Fruit fly (Drosophila melanogaster) whole organism, embryonic: ENCODE data around the gene wam.

Experiments used
- Bgb ChIP-seq: fragments of 200-800 bp; sonication (Bioruptor generic); IDR thresholded peaks from 2 replicates; pipeline ENCODE4 v1.3.6; 2022; ENCODE audit warnings: missing biosample characterization, missing genetic modification characterization; ENCODE audit not compliant: partially characterized antibody
- CG10209 ChIP-seq: fragments of 200-800 bp; sonication (Bioruptor generic); optimal IDR thresholded peaks from 3 replicates; lab custom pipeline; 2017; ENCODE audit warnings: missing biosample characterization, mild to moderate bottlenecking, missing genetic modification characterization, missing genetic modification reagents
- CG10979 ChIP-seq: fragments of 200-800 bp; sonication (Bioruptor generic); optimal IDR thresholded peaks from 2 replicates; lab custom pipeline; 2018; ENCODE audit warnings: missing biosample characterization, mild to moderate bottlenecking, missing genetic modification characterization, moderate library complexity
- CG12769 ChIP-seq: fragments of 200-800 bp; sonication (Bioruptor generic); optimal IDR thresholded peaks from 2 replicates; lab custom pipeline; 2019; ENCODE audit warnings: missing biosample characterization, mild to moderate bottlenecking, missing genetic modification characterization, moderate library complexity
- CG15514 ChIP-seq: fragments of 200-800 bp; sonication (Bioruptor generic); optimal IDR thresholded peaks from 3 replicates; lab custom pipeline; 2017; ENCODE audit warnings: missing biosample characterization, missing genetic modification characterization, mild to moderate bottlenecking, moderate library complexity, missing genetic modification reagents
- CG16863 ChIP-seq: fragments of 200-800 bp; sonication (Bioruptor generic); optimal IDR thresholded peaks from 3 replicates; lab custom pipeline; 2016; ENCODE audit warnings: missing biosample characterization, missing genetic modification characterization
- CG2712 ChIP-seq: fragments of 200-800 bp; optimal IDR thresholded peaks from 3 replicates; lab custom pipeline; 2019; ENCODE audit warnings: missing biosample characterization, mild to moderate bottlenecking, missing genetic modification characterization, moderate library complexity
- CG31441 ChIP-seq: fragments of 200-800 bp; sonication (Bioruptor generic); IDR thresholded peaks from 2 replicates; pipeline ENCODE4 v1.3.6; 2022; ENCODE audit warnings: missing biosample characterization, missing genetic modification characterization
- CG3163 ChIP-seq: fragments of 200-800 bp; sonication (Bioruptor generic); optimal IDR thresholded peaks from 3 replicates; lab custom pipeline; 2016; ENCODE audit warnings: missing biosample characterization, missing genetic modification characterization
- CG43689 ChIP-seq: fragments of 200-800 bp; sonication (Bioruptor generic); IDR thresholded peaks from 2 replicates; pipeline ENCODE4 v1.3.6; 2022; ENCODE audit warnings: missing biosample characterization, missing genetic modification characterization
- CG4707 ChIP-seq: fragments of 200-800 bp; sonication (Bioruptor generic); optimal IDR thresholded peaks from 2 replicates; lab custom pipeline; 2018; ENCODE audit warnings: missing biosample characterization, mild to moderate bottlenecking, missing genetic modification characterization, moderate library complexity
- CG7372 ChIP-seq: fragments of 200-800 bp; sonication (Bioruptor generic); IDR thresholded peaks from 2 replicates; pipeline ENCODE4 v1.3.6; 2022; ENCODE audit warnings: missing biosample characterization, missing genetic modification characterization
- CG7987 ChIP-seq: fragments of 200-800 bp; sonication (Bioruptor generic); optimal IDR thresholded peaks from 2 replicates; lab custom pipeline; 2018; ENCODE audit warnings: missing biosample characterization, mild to moderate bottlenecking, missing genetic modification characterization, moderate library complexity
- CkIIα-i1 ChIP-seq: fragments of 200-800 bp; sonication (Bioruptor generic); IDR thresholded peaks from 2 replicates; pipeline ENCODE4 v1.3.6; 2022; ENCODE audit warnings: missing biosample characterization, missing genetic modification characterization
- CoRest ChIP-seq: fragments of 200-800 bp; sonication (Bioruptor generic); optimal IDR thresholded peaks from 3 replicates; lab custom pipeline; 2018; ENCODE audit warnings: missing biosample characterization, mild to moderate bottlenecking, missing genetic modification characterization, moderate library complexity
- D ChIP-seq, 2 experiments: fragments of 200-800 bp in 1 of 2; fragments of >200 bp in 1 of 2; sonication (Bioruptor generic) in 1 of 2; optimal IDR thresholded peaks; 2 replicates in 1 of 2; 3 replicates in 1 of 2; lab custom pipeline; 2017; ENCODE audit warnings: mild to moderate bottlenecking in 1 of 2, missing biosample characterization in 1 of 2, missing genetic modification characterization in 1 of 2, missing genetic modification reagents in 1 of 2
- Eip74EF ChIP-seq, 2 experiments: fragments of 200-800 bp in 1 of 2; fragments of >200 bp in 1 of 2; sonication (Bioruptor generic) in 1 of 2; optimal IDR thresholded peaks; 2 replicates each; lab custom pipeline; 2017 to 2019; ENCODE audit warnings: missing biosample characterization in 2 of 2, missing genetic modification characterization in 2 of 2, mild to moderate bottlenecking in 1 of 2, moderate library complexity in 1 of 2
- Hr3 ChIP-seq: fragments of 200-800 bp; sonication (Bioruptor generic); optimal IDR thresholded peaks from 3 replicates; lab custom pipeline; 2016; ENCODE audit warnings: missing biosample characterization, missing genetic modification characterization
- Lhr ChIP-seq: fragments of 200-800 bp; sonication (Bioruptor generic); optimal IDR thresholded peaks from 3 replicates; lab custom pipeline; 2017; ENCODE audit warnings: mild to moderate bottlenecking, missing biosample characterization, missing genetic modification reagents, missing genetic modification characterization
- NC2β ChIP-seq: fragments of 200-800 bp; sonication (Bioruptor generic); optimal IDR thresholded peaks from 2 replicates; lab custom pipeline; 2016; ENCODE audit warnings: missing biosample characterization, missing genetic modification characterization
- NfI ChIP-seq: fragments of 200-800 bp; sonication (Bioruptor generic); optimal IDR thresholded peaks from 3 replicates; lab custom pipeline; 2018; ENCODE audit warnings: missing biosample characterization, mild to moderate bottlenecking, missing genetic modification characterization, moderate library complexity
- Oli ChIP-seq: fragments of 200-800 bp; sonication (Bioruptor generic); optimal IDR thresholded peaks from 2 replicates; lab custom pipeline; 2018; ENCODE audit warnings: missing biosample characterization, mild to moderate bottlenecking, missing genetic modification characterization, moderate library complexity
- Opbp ChIP-seq: fragments of 200-800 bp; sonication (Bioruptor generic); IDR thresholded peaks from 3 replicates; pipeline ENCODE4 v1.3.6; 2022; ENCODE audit warnings: missing biosample characterization, missing genetic modification characterization; ENCODE audit not compliant: partially characterized antibody
- Ptx1 ChIP-seq: fragments of 200-800 bp; sonication (Bioruptor generic); IDR thresholded peaks from 2 replicates; pipeline ENCODE4 v1.3.6; 2022; ENCODE audit warnings: missing biosample characterization, missing genetic modification characterization
- Sox102F ChIP-seq: fragments of 200-800 bp; sonication (Bioruptor generic); optimal IDR thresholded peaks from 2 replicates; lab custom pipeline; 2018; ENCODE audit warnings: missing biosample characterization, mild to moderate bottlenecking, missing genetic modification characterization, moderate library complexity
- Trl ChIP-seq, 3 experiments: fragments of >200 bp in 2 of 3; fragments of 200-800 bp in 1 of 3; sonication (Bioruptor generic) in 1 of 3; optimal IDR thresholded peaks; 2 replicates in 1 of 3; 3 replicates in 2 of 3; lab custom pipeline; 2016 to 2017; ENCODE audit warnings: missing biosample characterization in 1 of 3, missing genetic modification characterization in 1 of 3
- Usf ChIP-seq: fragments of 200-800 bp; sonication (Bioruptor generic); optimal IDR thresholded peaks from 2 replicates; lab custom pipeline; 2017; ENCODE audit warnings: missing genotype, missing biosample characterization, missing genetic modification characterization
- abd-A ChIP-seq: fragments of 200-800 bp; sonication (Bioruptor generic); optimal IDR thresholded peaks from 3 replicates; lab custom pipeline; 2019; ENCODE audit warnings: missing biosample characterization, mild to moderate bottlenecking, missing genetic modification characterization, moderate library complexity
- ase ChIP-seq: fragments of 200-800 bp; sonication (Bioruptor generic); IDR thresholded peaks from 3 replicates; pipeline ENCODE4 v1.3.6; 2022; ENCODE audit warnings: missing biosample characterization, missing genetic modification characterization
- corto ChIP-seq: fragments of 200-800 bp; sonication (Bioruptor generic); optimal IDR thresholded peaks from 2 replicates; lab custom pipeline; 2016; ENCODE audit warnings: missing biosample characterization, mild to moderate bottlenecking, missing genetic modification characterization, moderate library complexity
- crc ChIP-seq: fragments of 200-800 bp; sonication (Bioruptor generic); optimal IDR thresholded peaks from 2 replicates; lab custom pipeline; 2016; ENCODE audit warnings: missing biosample characterization, missing genetic modification characterization
- ftz-f1 ChIP-seq: fragments of 200-800 bp; sonication (Bioruptor generic); optimal IDR thresholded peaks from 2 replicates; lab custom pipeline; 2016; ENCODE audit warnings: missing biosample characterization, missing genetic modification characterization
- her ChIP-seq: fragments of 200-800 bp; sonication (Bioruptor generic); optimal IDR thresholded peaks from 2 replicates; lab custom pipeline; 2016; ENCODE audit warnings: missing biosample characterization, missing genetic modification characterization
- jigr1 ChIP-seq: fragments of 200-800 bp; sonication (Bioruptor generic); IDR thresholded peaks from 3 replicates; pipeline ENCODE4 v1.3.6; 2022; ENCODE audit warnings: missing biosample characterization, missing genetic modification characterization
- otp ChIP-seq: fragments of 200-800 bp; sonication (Bioruptor generic); IDR thresholded peaks from 3 replicates; pipeline ENCODE4, ENCODE4 v1.3.6; 2022; ENCODE audit warnings: missing biosample characterization, missing genetic modification characterization
- pan ChIP-seq, 4 experiments: fragments of >200 bp in 3 of 4; fragments of 200-800 bp in 1 of 4; sonication (Bioruptor generic) in 1 of 4; optimal IDR thresholded peaks in 3 of 4; IDR thresholded peaks in 1 of 4; 2 replicates each; pipeline versions ENCODE4 v1.3.6 to Lab custom; 2017 to 2022; ENCODE audit warnings: missing biosample characterization in 2 of 4, missing genetic modification characterization in 2 of 4, mixed read lengths in 1 of 4
- pzg ChIP-seq: fragments of 200-800 bp; sonication (Bioruptor generic); optimal IDR thresholded peaks from 3 replicates; lab custom pipeline; 2018; ENCODE audit warnings: missing biosample characterization, mild to moderate bottlenecking, missing genetic modification characterization, moderate library complexity
- repo ChIP-seq: fragments of 200-800 bp; sonication (Bioruptor generic); optimal IDR thresholded peaks from 2 replicates; lab custom pipeline; 2016; ENCODE audit warnings: missing biosample characterization, missing genetic modification characterization
- sens ChIP-seq: fragments of 200-800 bp; sonication (Bioruptor generic); peaks from one replicate; lab custom pipeline; 2016; ENCODE audit warnings: missing biosample characterization, missing genetic modification characterization
- sens-2 ChIP-seq: fragments of 200-800 bp; sonication (Bioruptor generic); IDR thresholded peaks from 2 replicates; pipeline ENCODE4 v1.3.6; 2022; ENCODE audit warnings: missing biosample characterization, missing genetic modification characterization
- sim ChIP-seq: fragments of 200-800 bp; sonication (Bioruptor generic); IDR thresholded peaks from 2 replicates; pipeline ENCODE4 v1.3.6; 2022; ENCODE audit warnings: missing biosample characterization, missing genetic modification characterization
- sima ChIP-seq: fragments of 200-800 bp; sonication (Bioruptor generic); optimal IDR thresholded peaks from 2 replicates; lab custom pipeline; 2016; ENCODE audit warnings: missing biosample characterization, missing genetic modification characterization
- sqz ChIP-seq: fragments of 200-800 bp; sonication (Bioruptor generic); optimal IDR thresholded peaks from 3 replicates; lab custom pipeline; 2018; ENCODE audit warnings: missing biosample characterization, mild to moderate bottlenecking, missing genetic modification characterization
- stc ChIP-seq: fragments of 200-800 bp; sonication (Bioruptor generic); IDR thresholded peaks from 2 replicates; pipeline ENCODE4 v1.3.6; 2022; ENCODE audit warnings: missing biosample characterization, missing genetic modification characterization
- stwl ChIP-seq: fragments of 200-800 bp; sonication (Bioruptor generic); optimal IDR thresholded peaks from 3 replicates; lab custom pipeline; 2018; ENCODE audit warnings: missing biosample characterization, mild to moderate bottlenecking, missing genetic modification characterization, moderate library complexity
- trem ChIP-seq: fragments of 200-800 bp; optimal IDR thresholded peaks from 3 replicates; lab custom pipeline; 2019; ENCODE audit warnings: missing biosample characterization, mild to moderate bottlenecking, missing genetic modification characterization, moderate library complexity
- tx ChIP-seq: fragments of 200-800 bp; sonication (Bioruptor generic); optimal IDR thresholded peaks from 2 replicates; lab custom pipeline; 2016; ENCODE audit warnings: missing biosample characterization, missing genetic modification characterization

wam gene

dm6 chr3R:23333334-23334035 lies 45.6 kb upstream of the wam start (continued):
- TF ChIP-seq Trl (optimal IDR thresholded peaks at IDR 0.05; lab: Kevin White, UChicago), result no peak
- TF ChIP-seq Trl (GFP tag; optimal IDR thresholded peaks at IDR 0.05; lab: Kevin White, UChicago), result peak; percentile 29
- no peak for TF ChIP-seq sens-2 (GFP tag; lab: Robert Waterston, UW)
- peak; percentile 41 for TF ChIP-seq CG3163
- TF ChIP-seq CG7987, result no peak
- peak; percentile 74 for TF ChIP-seq Sox102F (GFP tag; lab: Kevin White, UChicago)
- TF ChIP-seq NfI, result peak; percentile 40
- peak; percentile 46; the same call in 1 of the 2 replicates for TF ChIP-seq Ptx1
- TF ChIP-seq repo (GFP tag; lab: Kevin White, UChicago), result peak; percentile 26
- no peak for TF ChIP-seq ase (GFP tag; lab: Robert Waterston, UW)
- TF ChIP-seq tx (GFP tag; lab: Kevin White, UChicago), result no peak
- TF ChIP-seq abd-A (tag; lab: Kevin White, UChicago), result peak; percentile 28
- TF ChIP-seq Lhr (GFP tag; lab: Kevin White, UChicago), result peak; percentile 31
- no peak for TF ChIP-seq jigr1 (GFP tag; lab: Robert Waterston, UW)
- peak; percentile 79 for TF ChIP-seq CG10979 (tag; lab: Kevin White, UChicago)
- TF ChIP-seq stc, result 0 out of 2 replicates have a peak, but pooled peaks have one; percentile 38
- peak; percentile 65 for TF ChIP-seq Oli (tag; lab: Kevin White, UChicago)
- no peak for TF ChIP-seq stwl (tag; lab: Kevin White, UChicago)
- no peak for TF ChIP-seq CG15514
- no peak for TF ChIP-seq CG43689 (GFP tag; lab: Robert Waterston, UW)
- TF ChIP-seq crc (GFP tag; lab: Kevin White, UChicago), result no peak
- no peak for TF ChIP-seq otp (GFP tag; lab: Robert Waterston, UW)
- peak; percentile 34 for TF ChIP-seq Hr3 (GFP tag; lab: Kevin White, UChicago)
- TF ChIP-seq CkIIα-i1 (GFP tag; lab: Robert Waterston, UW), result no peak
- no peak for TF ChIP-seq Opbp (GFP tag; lab: Robert Waterston, UW)
- TF ChIP-seq CG2712, result peak; percentile 78
- TF ChIP-seq D (optimal IDR thresholded peaks at IDR 0.05; lab: Kevin White, UChicago), result no peak
- peak; percentile 66 for TF ChIP-seq D (GFP tag; optimal IDR thresholded peaks at IDR 0.05; lab: Kevin White, UChicago)
- TF ChIP-seq sima (GFP tag; lab: Kevin White, UChicago), result no peak
- no peak for TF ChIP-seq Usf (GFP tag; lab: Kevin White, UChicago)
- TF ChIP-seq CG4707 (GFP tag; lab: Kevin White, UChicago), result no peak
- TF ChIP-seq Bgb (GFP tag; lab: Robert Waterston, UW), result no peak
- no peak for TF ChIP-seq ftz-f1 (GFP tag; lab: Kevin White, UChicago)
- TF ChIP-seq sim (GFP tag; lab: Robert Waterston, UW), result no peak
- peak; percentile 74 for TF ChIP-seq sqz (GFP tag; lab: Kevin White, UChicago)
- TF ChIP-seq CG16863, result no peak
- peak; percentile 91 for TF ChIP-seq sens (GFP tag; lab: Kevin White, UChicago)
- no peak for TF ChIP-seq CG7372
- TF ChIP-seq pan (optimal IDR thresholded peaks at IDR 0.05; lab: Kevin White, UChicago), result no peak
- peak in 1 of 2 experiments; percentile 28 for TF ChIP-seq pan (GFP tag; optimal IDR thresholded peaks at IDR 0.05 in 1 of 2, IDR thresholded peaks at IDR 0.05 in 1 of 2)
- TF ChIP-seq CoRest (tag; lab: Kevin White, UChicago), result peak; percentile 46
- TF ChIP-seq Eip74EF (GFP tag; optimal IDR thresholded peaks at IDR 0.05; lab: Kevin White, UChicago), result peak in 1 of 2 experiments; percentile 27
- TF ChIP-seq CG31441 (GFP tag; lab: Robert Waterston, UW), result peak; percentile 71
- peak; percentile 58 for TF ChIP-seq trem
- no peak for TF ChIP-seq NC2β
- peak; percentile 60 for TF ChIP-seq CG10209 (GFP tag; lab: Kevin White, UChicago)
- TF ChIP-seq pzg, result no peak
- TF ChIP-seq corto (GFP tag; lab: Kevin White, UChicago), result no peak
- TF ChIP-seq her, result no peak
- peak; percentile 51 for TF ChIP-seq CG12769 (tag; lab: Kevin White, UChicago)
